Worm (Caenorhabditis elegans): ENCODE measurements around the gene nas-29.

Gene nas-29

DNA sequence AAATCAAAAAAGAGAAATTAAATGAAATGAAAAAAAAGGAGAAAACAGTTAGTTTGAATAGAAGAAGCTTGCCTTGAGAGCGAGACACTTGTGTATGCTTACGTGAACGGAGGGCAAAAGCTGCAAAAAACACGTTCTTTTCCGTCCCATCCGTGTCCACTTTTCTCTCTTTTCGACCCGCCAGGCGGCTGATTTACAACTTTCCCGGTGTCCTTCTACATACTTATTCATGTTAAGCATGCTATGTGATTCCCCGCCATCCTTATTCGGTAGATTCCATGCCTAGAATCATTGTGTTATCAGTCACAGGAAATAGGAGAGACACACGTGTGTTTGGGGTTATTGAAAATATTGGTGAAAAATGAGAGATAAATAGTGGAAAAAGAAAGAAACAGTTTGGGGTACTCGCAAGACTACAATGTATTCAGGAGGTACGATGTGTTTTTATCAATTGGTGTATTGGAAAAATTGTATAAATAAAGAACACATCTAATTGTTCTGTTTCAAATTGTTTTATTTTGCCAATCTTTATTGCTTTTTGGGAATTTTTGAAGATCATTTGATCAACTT lies at the start of gene nas-29:
Gene nas-29 (minus strand): TSS at position 92 of the 570 bp plus-strand sequence.
- TF ChIP-seq ces-1 (GFP tag; optimal IDR thresholded peaks at IDR 0.05) (no peak), bed-3 (GFP tag; optimal IDR thresholded peaks at IDR 0.05) (no peak)

DNA sequence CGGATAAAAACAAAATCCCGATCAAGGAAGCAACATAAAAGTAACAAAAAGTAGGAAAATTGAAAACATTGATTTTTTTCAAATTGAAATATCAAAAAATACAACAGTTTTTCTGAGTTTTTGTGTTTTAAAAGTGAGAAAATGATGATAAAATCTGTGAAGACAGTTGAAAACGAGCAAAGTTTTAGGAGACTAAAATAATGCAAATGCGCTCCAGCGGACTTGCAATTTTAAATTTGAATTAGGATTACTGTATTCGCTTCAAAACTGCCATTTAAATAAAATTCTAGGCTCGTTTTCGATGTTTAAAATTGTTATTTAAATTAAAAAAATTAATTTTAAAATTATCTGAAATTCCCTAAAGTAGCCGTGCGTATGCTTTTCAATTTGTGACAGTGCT lies 46.1 kb upstream of the nas-29 start:
- TF ChIP-seq mls-2 (tag; optimal IDR thresholded peaks at IDR 0.05): no peak
- TF ChIP-seq ham-2 (GFP tag; optimal IDR thresholded peaks at IDR 0.05): no peak
- TF ChIP-seq elt-3 (tag; optimal IDR thresholded peaks at IDR 0.05): no peak
- TF ChIP-seq mep-1 (tag; optimal IDR thresholded peaks at IDR 0.05): no peak
- no peak for TF ChIP-seq tbx-8 (GFP tag; optimal IDR thresholded peaks at IDR 0.05)
- no peak for TF ChIP-seq ces-1 (GFP tag; optimal IDR thresholded peaks at IDR 0.05)
- TF ChIP-seq ceh-39 (tag; optimal IDR thresholded peaks at IDR 0.05): no peak
- TF ChIP-seq lsy-2 (tag; optimal IDR thresholded peaks at IDR 0.05): no peak

DNA sequence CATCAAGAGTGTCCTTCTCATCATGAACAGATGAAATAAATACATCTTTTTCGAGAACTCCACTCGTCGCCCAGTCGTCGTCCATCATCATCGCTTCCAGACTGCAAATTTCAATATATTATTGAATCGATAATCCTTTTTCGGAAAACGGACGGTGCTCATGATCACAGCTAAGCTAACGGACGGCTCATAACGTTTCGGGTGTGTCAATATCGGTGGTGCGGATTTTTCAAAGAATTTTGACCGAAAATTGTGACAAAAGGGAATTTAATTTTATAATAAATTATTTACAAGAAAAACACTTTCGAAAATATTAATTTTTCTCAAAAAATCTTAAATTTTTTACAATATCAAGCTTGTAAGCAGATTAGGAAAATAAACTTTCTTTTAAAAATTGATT lies 45.6 kb upstream of the nas-29 start, which contains the start of gene crh-2:
Gene crh-2 (minus strand): TSS at position 101 of the 400 bp plus-strand sequence.
- TF ChIP-seq lin-13 (tag; optimal IDR thresholded peaks at IDR 0.05) (no peak), sem-2 (GFP tag; optimal IDR thresholded peaks at IDR 0.05) (no peak), unc-120 (tag; optimal IDR thresholded peaks at IDR 0.05; ENCODE audit: poor library complexity, severe bottlenecking) (no peak), snpc-4 (tag; optimal IDR thresholded peaks at IDR 0.05) (no peak), tbx-8 (GFP tag; optimal IDR thresholded peaks at IDR 0.05) (no peak), ceh-83 (GFP tag; optimal IDR thresholded peaks at IDR 0.05) (no peak), ces-1 (GFP tag; optimal IDR thresholded peaks at IDR 0.05) (no peak), nhr-28 (tag; optimal IDR thresholded peaks at IDR 0.05) (no peak), cnd-1 (tag; optimal IDR thresholded peaks at IDR 0.05) (no peak), mep-1 (tag; optimal IDR thresholded peaks at IDR 0.05) (no peak), nhr-76 (tag; optimal IDR thresholded peaks at IDR 0.05) (no peak), mab-5 (tag; optimal IDR thresholded peaks at IDR 0.05) (no peak), mls-2 (tag; optimal IDR thresholded peaks at IDR 0.05) (no peak), ham-2 (GFP tag; optimal IDR thresholded peaks at IDR 0.05) (no peak), nhr-237 (tag; optimal IDR thresholded peaks at IDR 0.05) (no peak)

DNA sequence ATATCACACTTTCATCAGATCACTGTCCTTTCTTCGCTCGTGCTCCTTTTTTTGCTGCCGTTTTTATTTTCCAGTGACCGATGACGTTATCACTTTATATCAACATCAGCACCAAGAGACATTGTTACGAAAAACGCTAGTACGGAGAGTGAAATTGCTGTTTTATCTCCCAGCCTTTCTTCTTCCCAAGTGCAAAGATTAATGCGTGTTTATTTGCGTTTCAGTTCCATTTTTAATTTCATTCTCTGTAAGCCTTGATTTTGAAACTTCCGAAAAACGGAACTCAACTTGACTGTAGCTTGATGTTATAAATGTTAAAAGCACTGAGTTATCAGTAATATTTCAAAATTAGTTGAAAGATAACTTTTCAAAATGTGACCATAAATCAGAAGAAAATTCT lies 45.0 kb upstream of the nas-29 start:
- no peak for TF ChIP-seq lin-32 (GFP tag; optimal IDR thresholded peaks at IDR 0.05)
- no peak for TF ChIP-seq nhr-28 (tag; optimal IDR thresholded peaks at IDR 0.05)
- no peak for TF ChIP-seq ham-2 (GFP tag; optimal IDR thresholded peaks at IDR 0.05)
- no peak for TF ChIP-seq sptf-1 (tag; optimal IDR thresholded peaks at IDR 0.05)
- no peak for TF ChIP-seq nhr-76 (tag; optimal IDR thresholded peaks at IDR 0.05)
- TF ChIP-seq drap-1 (GFP tag; optimal IDR thresholded peaks at IDR 0.05): no peak
- no peak for TF ChIP-seq ceh-39 (tag; optimal IDR thresholded peaks at IDR 0.05)
- TF ChIP-seq zip-8 (tag; optimal IDR thresholded peaks at IDR 0.05): no peak
- TF ChIP-seq cnd-1 (tag; optimal IDR thresholded peaks at IDR 0.05): no peak
- no peak for TF ChIP-seq elt-3 (tag; optimal IDR thresholded peaks at IDR 0.05)
- TF ChIP-seq flh-1 (GFP tag; optimal IDR thresholded peaks at IDR 0.05): no peak
- no peak for TF ChIP-seq pha-4 (tag; optimal IDR thresholded peaks at IDR 0.05)
- no peak for TF ChIP-seq unc-62 (GFP tag; optimal IDR thresholded peaks at IDR 0.05)
- no peak for TF ChIP-seq snpc-4 (tag; optimal IDR thresholded peaks at IDR 0.05)
- TF ChIP-seq mep-1 (tag; optimal IDR thresholded peaks at IDR 0.05): no peak
- TF ChIP-seq mls-2 (tag; optimal IDR thresholded peaks at IDR 0.05): no peak
- TF ChIP-seq bed-3 (GFP tag; optimal IDR thresholded peaks at IDR 0.05): no peak
- no peak for TF ChIP-seq nhr-12 (tag; optimal IDR thresholded peaks at IDR 0.05)
- TF ChIP-seq blmp-1 (tag; optimal IDR thresholded peaks at IDR 0.05): no peak
- no peak for TF ChIP-seq nhr-237 (tag; optimal IDR thresholded peaks at IDR 0.05)

DNA sequence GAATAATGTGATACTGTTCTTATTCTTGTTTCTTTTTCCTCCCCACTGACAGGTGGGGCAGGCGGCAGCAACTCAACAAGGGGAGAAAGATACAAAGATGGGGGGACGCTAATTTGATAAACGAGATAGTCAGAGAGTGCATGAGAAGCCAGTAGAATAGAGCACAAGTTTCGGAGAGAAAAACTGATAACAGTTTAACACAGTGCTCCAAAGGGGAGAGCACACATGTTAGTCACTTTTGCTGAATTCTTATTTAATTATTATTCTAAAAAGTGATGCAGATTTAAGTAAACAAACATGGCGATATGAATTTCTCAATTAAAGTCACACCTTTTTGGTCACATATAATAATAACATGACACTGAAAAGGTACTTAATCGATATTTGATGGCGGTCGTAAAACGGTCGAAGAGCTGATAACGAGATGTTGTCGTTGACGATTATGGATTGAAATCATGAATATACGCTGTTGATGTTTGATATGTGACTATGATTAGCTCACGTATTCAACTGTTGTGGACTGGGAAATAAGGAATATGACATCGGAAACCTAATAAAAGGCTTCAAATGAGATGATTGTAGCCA lies 44.2 kb upstream of the nas-29 start:
- TF ChIP-seq lsy-2 (tag; optimal IDR thresholded peaks at IDR 0.05) (no peak), ces-1 (GFP tag; optimal IDR thresholded peaks at IDR 0.05) (no peak), mab-5 (tag; optimal IDR thresholded peaks at IDR 0.05) (no peak), elt-1 (tag; optimal IDR thresholded peaks at IDR 0.05; ENCODE audit: borderline replicate concordance, insufficient read depth) (no peak), elt-3 (tag; optimal IDR thresholded peaks at IDR 0.05) (no peak), sptf-1 (tag; optimal IDR thresholded peaks at IDR 0.05) (no peak), hlh-1 (tag; optimal IDR thresholded peaks at IDR 0.05) (no peak), ceh-43 (GFP tag; optimal IDR thresholded peaks at IDR 0.05) (no peak), ztf-11 (tag; optimal IDR thresholded peaks at IDR 0.05) (no peak), nhr-76 (tag; optimal IDR thresholded peaks at IDR 0.05) (no peak), M03D4.4 (tag; optimal IDR thresholded peaks at IDR 0.05) (no peak)

Data from whole organism, mixed stage, embryonic.